Worm (Caenorhabditis elegans): ENCODE measurements around the gene tdo-2.

The tdo-2 gene

ce11 chrIII:5948986-5949385, 29.2 kb upstream of the tdo-2 start:
- TF ChIP-seq blmp-1 (tag; optimal IDR thresholded peaks at IDR 0.05) (no peak), tlp-1 (tag; optimal IDR thresholded peaks at IDR 0.05) (peak; percentile 61), snu-23 (GFP tag; optimal IDR thresholded peaks at IDR 0.05) (no peak)

DNA sequence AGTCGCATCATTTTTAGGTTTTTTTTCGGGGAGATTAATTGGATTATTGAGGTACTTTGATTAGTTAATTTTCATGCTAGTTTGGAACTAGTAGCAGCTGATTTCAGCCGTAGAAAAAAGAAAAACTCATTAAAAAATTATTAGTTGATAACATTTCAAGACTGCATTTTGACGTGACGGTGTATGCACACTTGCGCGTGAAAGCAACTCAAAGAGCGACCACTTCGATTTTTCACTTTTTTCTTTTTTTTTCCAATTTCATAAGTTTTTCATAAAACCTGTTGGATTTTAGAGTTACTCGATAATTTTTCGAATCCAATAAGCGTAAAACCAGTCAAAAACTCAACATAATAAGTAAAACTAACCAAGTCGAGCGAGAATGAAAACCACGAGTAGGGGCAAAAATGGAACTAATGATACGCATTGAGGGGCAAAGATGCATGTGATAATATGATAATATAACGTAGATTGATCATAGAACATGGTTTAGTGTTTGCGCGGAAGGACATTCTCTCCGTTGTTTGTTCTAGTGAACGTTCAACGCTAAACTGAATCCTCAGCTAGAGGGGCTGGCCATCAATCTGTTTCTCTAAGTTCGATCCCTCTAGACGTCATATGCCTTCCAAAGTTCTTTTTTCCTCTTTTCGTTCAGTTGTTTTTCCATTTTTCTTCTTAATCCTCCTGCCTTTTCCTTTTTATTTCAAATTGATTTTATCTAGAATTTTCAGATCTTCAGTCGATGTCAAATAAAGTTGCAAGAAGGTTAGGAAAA, 28.6 kb upstream of the tdo-2 start, which contains the start of the genes F25B5.6 and F25B5.3:
Gene F25B5.6, minus strand, starts transcription at position 572 of the 772 bp plus-strand sequence.
Gene F25B5.3, plus strand, starts transcription at position 722 of the 772 bp plus-strand sequence.
- TF ChIP-seq fkh-8 (tag; optimal IDR thresholded peaks at IDR 0.05) (peak; percentile 37), ceh-90 (tag; optimal IDR thresholded peaks at IDR 0.05) (no peak), nhr-85 (tag) (peak; percentile 79), unc-86 (tag; optimal IDR thresholded peaks at IDR 0.05) (no peak), ceh-82 (tag; optimal IDR thresholded peaks at IDR 0.05) (peak in 1 of 3 experiments; percentile 8), lsy-2 (tag; optimal IDR thresholded peaks at IDR 0.05) (peak; percentile 36 to 50), isw-1 (GFP tag; IDR thresholded peaks at IDR 0.05) (no peak), dsc-1 (tag; optimal IDR thresholded peaks at IDR 0.05) (no peak), lir-3 (tag; optimal IDR thresholded peaks at IDR 0.05; ENCODE audit: poor library complexity) (no peak), swsn-7 (tag; optimal IDR thresholded peaks at IDR 0.05) (peak; percentile 10), snu-23 (GFP tag; optimal IDR thresholded peaks at IDR 0.05) (peak; percentile 58), zip-4 (GFP tag; optimal IDR thresholded peaks at IDR 0.05) (no peak), nhr-20 (tag; optimal IDR thresholded peaks at IDR 0.05) (peak; percentile 25), nhr-76 (tag; optimal IDR thresholded peaks at IDR 0.05) (no peak), hlh-4 (tag; optimal IDR thresholded peaks at IDR 0.05) (no peak), grh-1 (GFP tag; IDR thresholded peaks at IDR 0.05) (no peak), ces-1 (GFP tag; optimal IDR thresholded peaks at IDR 0.05) (no peak), ama-1 (optimal IDR thresholded peaks at IDR 0.05) (no peak), unc-98 (GFP tag; IDR thresholded peaks at IDR 0.05) (no peak), tlp-1 (tag; optimal IDR thresholded peaks at IDR 0.05) (no peak), hpl-2 (GFP tag; optimal IDR thresholded peaks at IDR 0.05) (no peak), fkh-10 (GFP tag; optimal IDR thresholded peaks at IDR 0.05) (no peak), mab-9 (GFP tag; IDR thresholded peaks at IDR 0.05) (no peak), efl-1 (optimal IDR thresholded peaks at IDR 0.05) (peak in 1 of 2 experiments; percentile 31), efl-1 (GFP tag; optimal IDR thresholded peaks at IDR 0.05 in 1 of 2) (peak; percentile 43 to 92), sptf-1 (tag; optimal IDR thresholded peaks at IDR 0.05) (no peak), nhr-47 (tag; optimal IDR thresholded peaks at IDR 0.05) (no peak), unc-30 (tag; optimal IDR thresholded peaks at IDR 0.05) (no peak), aly-2 (tag; optimal IDR thresholded peaks at IDR 0.05) (no peak), ceh-88 (GFP tag; IDR thresholded peaks at IDR 0.05) (no peak), unc-130 (tag; optimal IDR thresholded peaks at IDR 0.05) (peak; percentile 2), Y116A8C.19 (tag; optimal IDR thresholded peaks at IDR 0.05; ENCODE audit: borderline replicate concordance) (no peak), ztf-11 (tag; optimal IDR thresholded peaks at IDR 0.05) (no peak), sox-4 (tag; optimal IDR thresholded peaks at IDR 0.05) (no peak), nhr-19 (GFP tag; conservative IDR thresholded peaks at IDR 0.05) (peak; percentile 98), pqm-1 (tag; optimal IDR thresholded peaks at IDR 0.05) (no peak), jun-1 (tag; optimal IDR thresholded peaks at IDR 0.05) (no peak), elt-3 (tag; optimal IDR thresholded peaks at IDR 0.05) (peak in 2 of 6 experiments; percentile 28 to 89), efl-3 (GFP tag; optimal IDR thresholded peaks at IDR 0.05) (no peak), ceh-63 (GFP tag; optimal IDR thresholded peaks at IDR 0.05) (no peak), xbp-1 (tag; optimal IDR thresholded peaks at IDR 0.05) (peak; percentile 3), nhr-77 (tag; optimal IDR thresholded peaks at IDR 0.05) (no peak), mef-2 (tag; optimal IDR thresholded peaks at IDR 0.05) (no peak), mdl-1 (tag; optimal IDR thresholded peaks at IDR 0.05) (no peak), tbx-2 (tag; optimal IDR thresholded peaks at IDR 0.05) (no peak), nhr-237 (tag; optimal IDR thresholded peaks at IDR 0.05) (no peak), elt-2 (tag; optimal IDR thresholded peaks at IDR 0.05) (no peak), nhr-11 (tag; optimal IDR thresholded peaks at IDR 0.05) (no peak), unc-62 (GFP tag; optimal IDR thresholded peaks at IDR 0.05) (no peak), ceh-8 (GFP tag; optimal IDR thresholded peaks at IDR 0.05) (no peak)

Data from whole organism, L1 larva.